Fruit fly (Drosophila melanogaster): ENCODE results near the gene CG42847.

DNA sequence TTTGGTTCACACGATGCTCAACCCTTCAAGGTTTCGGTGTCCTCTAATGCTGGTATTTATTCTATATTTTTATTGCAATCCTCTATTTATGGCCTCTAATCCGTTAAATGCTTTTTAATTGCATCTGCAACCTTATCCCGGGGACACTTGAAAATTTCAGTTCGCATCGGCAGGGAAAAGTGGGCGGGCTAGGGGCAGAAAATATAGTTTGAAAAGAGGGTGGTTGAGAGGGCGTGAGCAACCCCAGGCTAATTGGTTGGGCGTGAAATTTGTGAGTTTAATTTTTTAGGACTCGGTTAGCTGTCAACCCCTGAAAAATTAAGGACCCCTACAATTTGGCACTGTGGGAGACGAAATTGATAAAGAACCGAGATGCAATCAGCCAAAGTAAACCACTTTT is 18.1 kb downstream of the CG42847 start:
- no peak for TF ChIP-seq CG14655 (GFP tag; optimal IDR thresholded peaks at IDR 0.05)
- TF ChIP-seq CG4496 (GFP tag; IDR thresholded peaks at IDR 0.05) = no peak
- no peak for TF ChIP-seq CG12605 (GFP tag; IDR thresholded peaks at IDR 0.05)
- no peak for TF ChIP-seq fd96Ca (GFP tag; IDR thresholded peaks at IDR 0.05)
- TF ChIP-seq CG15710 (tag; optimal IDR thresholded peaks at IDR 0.05) = no peak
- TF ChIP-seq CG17806 (tag; optimal IDR thresholded peaks at IDR 0.05) = no peak
- no peak for TF ChIP-seq CG32121 (GFP tag; IDR thresholded peaks at IDR 0.05)
- no peak for TF ChIP-seq CG34367 (tag; optimal IDR thresholded peaks at IDR 0.05)
- no peak for TF ChIP-seq Pif1B (GFP tag; optimal IDR thresholded peaks at IDR 0.05)

All from whole organism, pupa.